Fruit fly (Drosophila melanogaster) whole organism: Measurements from ENCODE around the gene Dscam2.

ENCODE experiments used
- CG8478 ChIP-seq: fragments of >200 bp; optimal IDR thresholded peaks from 2 replicates; lab custom pipeline; 2018; ENCODE audit warnings: inconsistent platforms
- Dll ChIP-seq: fragments of >200 bp; optimal IDR thresholded peaks from 2 replicates; lab custom pipeline; 2017
- pan ChIP-seq: fragments of >200 bp; optimal IDR thresholded peaks from 2 replicates; lab custom pipeline; 2017
- psq ChIP-seq: fragments of >200 bp; optimal IDR thresholded peaks from 2 replicates; lab custom pipeline; 2017
- usp ChIP-seq: fragments of >200 bp; optimal IDR thresholded peaks from 2 replicates; lab custom pipeline; 2017; ENCODE audit warnings: missing biosample characterization, missing genetic modification characterization, mixed read lengths

DNA sequence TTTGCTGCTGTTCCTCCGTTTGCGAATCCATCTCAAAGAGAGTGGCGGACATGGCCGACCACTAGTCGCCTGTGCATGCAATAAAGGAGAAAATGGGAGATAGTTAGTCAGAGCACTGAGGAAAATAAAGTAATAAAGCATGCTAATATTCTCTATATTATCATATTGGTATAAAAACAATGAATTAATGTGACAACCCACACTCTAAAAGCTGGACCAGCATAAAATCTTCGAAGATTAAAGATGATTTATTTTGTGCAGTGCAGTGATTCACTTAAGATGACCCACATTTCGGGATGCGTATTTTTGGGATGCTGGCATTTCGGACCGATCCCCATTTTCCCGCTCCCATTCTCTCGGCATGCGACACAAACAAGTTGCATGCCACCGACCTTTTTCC lies 41.9 kb downstream of the Dscam2 start:
- TF ChIP-seq Dll (no peak), CG8478 (lab: Kevin White, UChicago) (no peak), usp (GFP tag; lab: Kevin White, UChicago) (no peak), psq (lab: Kevin White, UChicago) (no peak), pan (lab: Kevin White, UChicago) (no peak)
